Worm (Caenorhabditis elegans) whole organism, L3 larva: ENCODE measurements around the gene C11H1.9.

ENCODE experiments used
- ceh-9 ChIP-seq: sonication (generic microtip); optimal IDR thresholded peaks from 2 replicates; lab custom pipeline; 2018; ENCODE audit warnings: missing biosample characterization, missing genetic modification characterization
- elt-1 ChIP-seq: fragments of 150-350 bp; optimal IDR thresholded peaks from 2 replicates; lab custom pipeline; 2014; ENCODE audit warnings: missing biosample characterization, missing genetic modification characterization
- elt-2 ChIP-seq: sonication (generic microtip); optimal IDR thresholded peaks from 2 replicates; lab custom pipeline; 2016; ENCODE audit warnings: missing genetic modification reagents, mild to moderate bottlenecking, missing genetic modification characterization, missing compliant biosample characterization
- mdl-1 ChIP-seq: fragments of 150-350 bp; optimal IDR thresholded peaks from 2 replicates; lab custom pipeline; 2014; ENCODE audit warnings: missing biosample characterization, missing genetic modification characterization
- nhr-11 ChIP-seq: fragments of 150-350 bp; optimal IDR thresholded peaks from 2 replicates; lab custom pipeline; 2014; ENCODE audit warnings: missing biosample characterization, missing genetic modification characterization
- pqm-1 ChIP-seq: fragments of 150-350 bp; optimal IDR thresholded peaks from 2 replicates; lab custom pipeline; 2017; ENCODE audit warnings: missing biosample characterization, missing genetic modification characterization, inconsistent platforms
- unc-62 ChIP-seq: fragments of 150-350 bp; sonication (generic microtip); optimal IDR thresholded peaks from 4 replicates; lab custom pipeline; 2014; ENCODE audit warnings: missing biosample characterization, missing genetic modification reagents, missing genetic modification characterization

- TF ChIP-seq unc-62, result no peak
- no peak for TF ChIP-seq pqm-1 (tag; lab: Kevin White, UChicago)
- TF ChIP-seq ceh-9 (tag; lab: Kevin White, UChicago), result no peak
- TF ChIP-seq elt-1, result no peak
- no peak for TF ChIP-seq elt-2 (tag; lab: Kevin White, UChicago)
- no peak for TF ChIP-seq mdl-1 (tag; lab: Kevin White, UChicago)
- no peak for TF ChIP-seq nhr-11 (tag; lab: Kevin White, UChicago)
These were observed 38.7 kb downstream of the C11H1.9 start, which contains the start of gene E02H4.2 for ce11 chrX:14281526-14281925.
